Worm (Caenorhabditis elegans): ENCODE data around the gene srlf-9.
"Not testable (repeated sequence)": the region's sequence is repeated elsewhere in the genome, so short reads cannot be mapped to it uniquely, and the experiment has no call there.

srlf-9 gene

ce11 chrIII:13401673-13402258 is at the start of gene srlf-9, which contains the start of gene srlf-10:
Gene srlf-9 (minus strand): TSS chrIII:13401773.
Gene srlf-10 (plus strand): TSS chrIII:13402208.
- TF ChIP-seq flh-1 (GFP tag; optimal IDR thresholded peaks at IDR 0.05); sptf-1 (tag; optimal IDR thresholded peaks at IDR 0.05); M03D4.4 (tag; optimal IDR thresholded peaks at IDR 0.05): not testable (repeated sequence)

ce11 chrIII:13439415-13439814 is 37.8 kb upstream of the srlf-9 start, which contains the start of gene ciao-2B:
Gene ciao-2B (minus strand): TSS chrIII:13439544.
- no peak for TF ChIP-seq mep-1 (tag; optimal IDR thresholded peaks at IDR 0.05)
- TF ChIP-seq pha-4 (tag; optimal IDR thresholded peaks at IDR 0.05): no peak
- no peak for TF ChIP-seq nhr-2 (tag; optimal IDR thresholded peaks at IDR 0.05)
- TF ChIP-seq lin-13 (tag; optimal IDR thresholded peaks at IDR 0.05): no peak
- no peak for TF ChIP-seq flh-1 (GFP tag; optimal IDR thresholded peaks at IDR 0.05)
- no peak for TF ChIP-seq blmp-1 (tag; optimal IDR thresholded peaks at IDR 0.05)
- TF ChIP-seq elt-3 (tag; optimal IDR thresholded peaks at IDR 0.05): no peak
- no peak for TF ChIP-seq ces-1 (GFP tag; optimal IDR thresholded peaks at IDR 0.05)

DNA sequence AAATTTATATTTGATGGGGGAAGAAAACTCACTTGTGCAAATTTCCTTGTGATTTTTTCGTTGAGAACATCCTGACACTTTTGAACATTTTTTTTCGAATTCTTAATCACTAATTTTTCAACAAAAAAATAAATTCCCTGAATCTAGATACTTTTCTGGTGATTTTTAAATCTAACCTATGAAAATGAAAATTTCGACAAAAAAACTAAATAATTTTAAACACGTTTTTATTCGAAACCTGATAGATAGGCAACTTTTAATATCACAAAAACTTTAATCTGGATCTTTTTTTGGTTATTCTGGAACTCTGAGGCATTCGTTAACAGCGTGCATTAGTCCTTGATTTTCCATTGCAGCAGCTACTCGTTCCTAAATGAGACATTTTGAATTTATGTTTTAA is 35.3 kb upstream of the srlf-9 start, which contains the start of gene F45G2.9:
Gene F45G2.9 (minus strand): TSS at position 101 of the 400 bp plus-strand sequence.
- TF ChIP-seq M03D4.4 (tag; optimal IDR thresholded peaks at IDR 0.05) (no peak), nhr-28 (tag; optimal IDR thresholded peaks at IDR 0.05) (no peak), pha-4 (tag; optimal IDR thresholded peaks at IDR 0.05) (no peak), bed-3 (GFP tag; optimal IDR thresholded peaks at IDR 0.05) (no peak)

DNA sequence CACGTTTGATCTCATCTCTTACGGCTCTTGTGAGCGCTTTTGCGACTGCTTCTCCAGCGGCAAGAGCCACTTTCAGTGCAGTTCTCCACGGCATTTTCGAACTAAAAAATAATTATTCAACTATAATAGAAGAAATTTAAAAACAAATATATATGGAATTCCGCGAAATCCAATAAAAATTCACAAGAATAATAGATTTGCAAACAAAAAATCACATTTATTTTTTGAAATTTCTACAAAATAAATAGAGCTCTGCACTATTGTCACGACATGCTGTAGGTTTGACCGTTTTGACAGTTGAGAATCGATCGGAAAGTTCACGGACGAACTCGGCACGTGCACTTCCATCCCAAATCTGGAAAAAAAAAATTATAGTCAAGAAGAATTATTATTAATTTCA is 34.0 kb upstream of the srlf-9 start, which contains the start of gene F45G2.8:
Gene F45G2.8 (minus strand): TSS at position 101 of the 400 bp plus-strand sequence.
- no peak for TF ChIP-seq hlh-1 (tag; optimal IDR thresholded peaks at IDR 0.05)

DNA sequence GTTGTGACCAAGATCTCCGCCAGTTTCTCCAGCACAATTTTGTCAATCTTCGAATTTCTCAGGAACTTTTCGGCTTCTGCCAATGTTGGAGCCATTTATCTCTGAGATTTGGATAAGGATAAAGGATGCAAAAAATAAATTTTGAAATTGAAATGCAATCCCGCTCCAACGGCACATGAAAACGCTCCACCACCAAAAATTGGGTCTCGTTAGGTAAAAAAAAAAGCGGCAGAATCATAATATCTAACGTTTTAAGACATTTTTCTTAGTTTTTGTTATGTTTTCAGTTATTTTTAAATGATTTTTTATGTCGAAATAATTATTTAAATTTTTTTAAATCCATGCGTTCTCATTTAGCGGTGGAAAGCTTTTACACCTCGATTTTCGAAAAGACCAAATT is 32.8 kb upstream of the srlf-9 start, which contains the start of gene F45G2.7:
Gene F45G2.7 (minus strand): TSS at position 101 of the 400 bp plus-strand sequence.
- TF ChIP-seq ceh-43 (GFP tag; optimal IDR thresholded peaks at IDR 0.05): no peak
- TF ChIP-seq M03D4.4 (tag; optimal IDR thresholded peaks at IDR 0.05): no peak
- no peak for TF ChIP-seq drap-1 (GFP tag; optimal IDR thresholded peaks at IDR 0.05)
- no peak for TF ChIP-seq tbx-8 (GFP tag; optimal IDR thresholded peaks at IDR 0.05)
- no peak for TF ChIP-seq snpc-4 (tag; optimal IDR thresholded peaks at IDR 0.05)
- no peak for TF ChIP-seq nhr-28 (tag; optimal IDR thresholded peaks at IDR 0.05)
- no peak for TF ChIP-seq mep-1 (tag; optimal IDR thresholded peaks at IDR 0.05)
- TF ChIP-seq ceh-83 (GFP tag; optimal IDR thresholded peaks at IDR 0.05): no peak
- no peak for TF ChIP-seq unc-62 (GFP tag; optimal IDR thresholded peaks at IDR 0.05)
- TF ChIP-seq ztf-11 (tag; optimal IDR thresholded peaks at IDR 0.05): no peak
- no peak for TF ChIP-seq flh-1 (GFP tag; optimal IDR thresholded peaks at IDR 0.05)
- no peak for TF ChIP-seq ham-2 (GFP tag; optimal IDR thresholded peaks at IDR 0.05)
- no peak for TF ChIP-seq nhr-76 (tag; optimal IDR thresholded peaks at IDR 0.05)
- TF ChIP-seq elt-1 (tag; optimal IDR thresholded peaks at IDR 0.05; ENCODE audit: borderline replicate concordance, insufficient read depth): no peak
- no peak for TF ChIP-seq lin-32 (GFP tag; optimal IDR thresholded peaks at IDR 0.05)
- no peak for TF ChIP-seq ces-1 (GFP tag; optimal IDR thresholded peaks at IDR 0.05)
- TF ChIP-seq nhr-12 (tag; optimal IDR thresholded peaks at IDR 0.05): no peak
- no peak for TF ChIP-seq lin-13 (tag; optimal IDR thresholded peaks at IDR 0.05)

DNA sequence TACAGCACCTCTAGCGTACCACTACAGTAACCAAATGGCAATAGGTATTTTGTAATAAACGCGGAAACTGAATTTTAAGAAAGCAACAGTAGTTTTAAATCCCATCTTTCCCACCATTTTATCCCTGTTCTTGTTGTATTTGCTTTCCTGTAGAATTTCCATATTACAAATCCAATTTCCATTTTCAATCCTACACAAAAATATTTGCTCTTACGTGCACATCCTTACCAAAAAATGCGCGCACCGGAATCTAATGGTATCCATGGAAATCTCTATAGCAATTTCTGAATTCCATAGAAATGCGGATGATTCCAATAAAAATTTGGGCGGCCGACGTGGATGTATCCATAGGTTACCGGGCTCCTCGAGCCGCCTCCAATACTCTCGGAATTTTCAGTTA is 28.6 kb upstream of the srlf-9 start, which contains the start of gene trf-1:
Gene trf-1 (plus strand): TSS at position 301 of the 400 bp plus-strand sequence.
- no peak for TF ChIP-seq ceh-39 (tag; optimal IDR thresholded peaks at IDR 0.05)
- TF ChIP-seq ztf-11 (tag; optimal IDR thresholded peaks at IDR 0.05): no peak
- TF ChIP-seq lsy-2 (tag; optimal IDR thresholded peaks at IDR 0.05): no peak
- TF ChIP-seq unc-120 (tag; optimal IDR thresholded peaks at IDR 0.05; ENCODE audit: poor library complexity, severe bottlenecking): no peak
- TF ChIP-seq nhr-2 (tag; optimal IDR thresholded peaks at IDR 0.05): no peak
- TF ChIP-seq snpc-4 (tag; optimal IDR thresholded peaks at IDR 0.05): no peak
- TF ChIP-seq hlh-1 (tag; optimal IDR thresholded peaks at IDR 0.05): no peak
- TF ChIP-seq bed-3 (GFP tag; optimal IDR thresholded peaks at IDR 0.05): no peak
- TF ChIP-seq ceh-83 (GFP tag; optimal IDR thresholded peaks at IDR 0.05): no peak
- no peak for TF ChIP-seq blmp-1 (tag; optimal IDR thresholded peaks at IDR 0.05)
